Worm (Caenorhabditis elegans): ENCODE results near the gene glb-10.
A peak's percentile ranks its signal among the peaks of the same experiment; 100 is the strongest.

- TF ChIP-seq aha-1 (tag): peak; percentile 96
- TF ChIP-seq ama-1 (optimal IDR thresholded peaks at IDR 0.05): no peak
- no peak for TF ChIP-seq lin-39 (tag; optimal IDR thresholded peaks at IDR 0.05)
- TF ChIP-seq mdl-1 (tag; optimal IDR thresholded peaks at IDR 0.05): peak in 1 of 2 experiments; percentile 46
- no peak for TF ChIP-seq ZK546.5 (tag; optimal IDR thresholded peaks at IDR 0.05)
- no peak for TF ChIP-seq ceh-62 (tag; optimal IDR thresholded peaks at IDR 0.05)
- TF ChIP-seq ztf-7 (tag; optimal IDR thresholded peaks at IDR 0.05): peak; percentile 57
These were observed 46.6 kb upstream of the glb-10 start, which contains the start of gene C32D5.11 for ce11 chrII:6355396-6356346.
